Worm (Caenorhabditis elegans) whole organism, late embryonic: ENCODE results near the gene srh-112.
"Not testable (repeated sequence)": the region's sequence is repeated elsewhere in the genome, so short reads cannot be mapped to it uniquely, and the experiment has no call there.

ENCODE experiments used
- hlh-8 ChIP-seq: sonication (generic microtip); optimal IDR thresholded peaks from 2 replicates; lab custom pipeline; 2016; ENCODE audit warnings: missing genotype, missing genetic modification characterization, missing compliant biosample characterization
- lin-11 ChIP-seq: fragments of 200-800 bp; sonication (Bioruptor generic); optimal IDR thresholded peaks from 2 replicates; lab custom pipeline; 2018; ENCODE audit warnings: mild to moderate bottlenecking, missing genetic modification characterization, missing compliant biosample characterization
- unc-3 ChIP-seq, 2 experiments: fragments of 200-800 bp in 1 of 2; sonication (Bioruptor generic) in 1 of 2; sonication (generic microtip) in 1 of 2; conservative IDR thresholded peaks in 1 of 2; optimal IDR thresholded peaks in 1 of 2; 2 replicates each; pipeline versions ENCODE4 v1.3.6 to Lab custom; 2016 to 2022; ENCODE audit warnings: missing compliant biosample characterization in 2 of 2, missing genetic modification characterization in 2 of 2, missing genetic modification reagents in 1 of 2

DNA sequence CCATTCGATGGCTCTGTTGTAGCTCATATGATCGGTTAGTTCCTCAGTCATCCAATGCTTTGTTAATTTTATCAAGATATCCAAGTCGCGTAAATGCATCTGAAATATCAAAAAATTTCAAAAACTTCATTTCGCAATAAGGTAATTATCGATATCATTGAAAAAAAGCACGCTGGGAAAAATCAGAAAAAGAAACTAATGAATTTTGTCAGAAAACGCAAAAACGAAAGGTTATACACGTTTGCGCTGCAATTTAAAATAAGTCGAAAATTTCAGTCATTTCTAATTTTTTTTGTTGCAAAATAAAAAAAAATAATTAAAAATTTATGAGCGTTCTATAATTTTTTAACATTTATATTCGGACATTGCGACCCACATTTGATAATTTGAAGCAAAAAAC, 38.8 kb upstream of the srh-112 start, which contains the start of gene K10G4.3:
- TF ChIP-seq hlh-8 (tag; lab: Kevin White, UChicago); unc-3 (GFP tag; conservative IDR thresholded peaks at IDR 0.05; lab: Robert Waterston, UW); unc-3 (tag; optimal IDR thresholded peaks at IDR 0.05; lab: Kevin White, UChicago); lin-11 (tag; lab: Kevin White, UChicago): not testable (repeated sequence)
